Worm (Caenorhabditis elegans) whole organism, L1 larva: Measurements from ENCODE around the gene str-66.

ENCODE experiments used
- aha-1 ChIP-seq: fragments of 150-350 bp; optimal IDR thresholded peaks from 2 replicates; lab custom pipeline; 2014; ENCODE audit warnings: missing biosample characterization, missing genetic modification characterization
- ces-1 ChIP-seq: fragments of 150-350 bp; optimal IDR thresholded peaks from 2 replicates; lab custom pipeline; 2014; ENCODE audit warnings: missing biosample characterization, missing genetic modification reagents, missing genetic modification characterization
- dpl-1 ChIP-seq, 3 experiments: fragments of 150-350 bp in 2 of 3; sonication (generic microtip) in 1 of 3; optimal IDR thresholded peaks; 2 replicates each; lab custom pipeline; 2014 to 2017; ENCODE audit warnings: missing biosample characterization in 3 of 3, missing genetic modification characterization in 3 of 3, missing genetic modification reagents in 3 of 3
- elt-3 ChIP-seq, 6 experiments: fragments of 150-350 bp in 1 of 6; sonication (generic microtip); optimal IDR thresholded peaks; 2 replicates each; lab custom pipeline; 2017 to 2018; ENCODE audit warnings: missing biosample characterization in 6 of 6, missing genetic modification characterization in 6 of 6, inconsistent platforms in 1 of 6
- isw-1 ChIP-seq: fragments of 200-800 bp; sonication (Bioruptor generic); IDR thresholded peaks from 2 replicates; pipeline ENCODE4 v1.3.6; 2022; ENCODE audit warnings: missing genetic modification characterization, missing compliant biosample characterization
- jun-1 ChIP-seq: fragments of 150-350 bp; optimal IDR thresholded peaks from 2 replicates; lab custom pipeline; 2014; ENCODE audit warnings: missing biosample characterization, missing genetic modification reagents, missing genetic modification characterization
- lir-3 ChIP-seq: sonication (generic microtip); optimal IDR thresholded peaks from 2 replicates; lab custom pipeline; 2016; ENCODE audit warnings: mild to moderate bottlenecking, missing genetic modification characterization, moderate library complexity, missing compliant biosample characterization; ENCODE audit not compliant: poor library complexity
- nhr-20 ChIP-seq: sonication (generic microtip); optimal IDR thresholded peaks from 2 replicates; lab custom pipeline; 2016; ENCODE audit warnings: mild to moderate bottlenecking, missing genetic modification characterization, missing compliant biosample characterization
- pag-3 ChIP-seq: sonication (generic microtip); optimal IDR thresholded peaks from 2 replicates; lab custom pipeline; 2017; ENCODE audit warnings: missing genetic modification characterization, mild to moderate bottlenecking, missing compliant biosample characterization, antibody characterized with exemption, borderline replicate concordance; ENCODE audit not compliant: insufficient read depth
- snpc-4 ChIP-seq: fragments of 150-350 bp; optimal IDR thresholded peaks from 2 replicates; lab custom pipeline; 2014; ENCODE audit warnings: missing biosample characterization, missing genetic modification characterization
- unc-62 ChIP-seq: fragments of 150-350 bp; optimal IDR thresholded peaks from 2 replicates; lab custom pipeline; 2014; ENCODE audit warnings: missing biosample characterization, missing genetic modification reagents, missing genetic modification characterization
- zag-1 ChIP-seq: fragments of 150-350 bp; optimal IDR thresholded peaks from 2 replicates; lab custom pipeline; 2014; ENCODE audit warnings: missing biosample characterization, missing genetic modification characterization

ce11 chrV:3065928-3066327 is 38.1 kb downstream of the str-66 start, which contains the start of gene srh-185:
- no peak for TF ChIP-seq unc-62 (GFP tag; lab: Kevin White, UChicago)
- no peak for TF ChIP-seq isw-1 (GFP tag; lab: Robert Waterston, UW)
- TF ChIP-seq elt-3 (tag; optimal IDR thresholded peaks at IDR 0.05; lab: Kevin White, UChicago): no peak
- no peak for TF ChIP-seq dpl-1 (GFP tag; optimal IDR thresholded peaks at IDR 0.05; lab: Kevin White, UChicago)
- TF ChIP-seq pag-3 (tag; lab: Kevin White, UChicago): no peak
- no peak for TF ChIP-seq nhr-20 (tag; lab: Kevin White, UChicago)
- no peak for TF ChIP-seq aha-1 (tag; lab: Kevin White, UChicago)
- TF ChIP-seq ces-1 (GFP tag; lab: Kevin White, UChicago): no peak
- TF ChIP-seq lir-3: no peak
- no peak for TF ChIP-seq zag-1 (tag; lab: Kevin White, UChicago)
- no peak for TF ChIP-seq jun-1 (tag; lab: Kevin White, UChicago)
- no peak for TF ChIP-seq snpc-4 (tag; lab: Kevin White, UChicago)
